Worm (Caenorhabditis elegans): ENCODE data around the gene nra-3.

ce11 chrX:9882572-9882971, 48.7 kb downstream of the nra-3 start:
- no peak for TF ChIP-seq unc-62 (GFP tag; optimal IDR thresholded peaks at IDR 0.05)
- TF ChIP-seq lsy-2 (tag; optimal IDR thresholded peaks at IDR 0.05), result no peak
- TF ChIP-seq nhr-237 (tag; optimal IDR thresholded peaks at IDR 0.05), result no peak
- no peak for TF ChIP-seq unc-39 (tag; optimal IDR thresholded peaks at IDR 0.05)
- TF ChIP-seq elt-1 (tag; optimal IDR thresholded peaks at IDR 0.05; ENCODE audit: borderline replicate concordance, insufficient read depth), result no peak
- no peak for TF ChIP-seq ceh-43 (GFP tag; optimal IDR thresholded peaks at IDR 0.05)
- no peak for TF ChIP-seq snpc-4 (tag; optimal IDR thresholded peaks at IDR 0.05)
- TF ChIP-seq pha-4 (tag; optimal IDR thresholded peaks at IDR 0.05), result no peak
- TF ChIP-seq ztf-11 (tag; optimal IDR thresholded peaks at IDR 0.05), result no peak
- no peak for TF ChIP-seq sptf-1 (tag; optimal IDR thresholded peaks at IDR 0.05)
- TF ChIP-seq drap-1 (GFP tag; optimal IDR thresholded peaks at IDR 0.05), result no peak
- no peak for TF ChIP-seq nhr-76 (tag; optimal IDR thresholded peaks at IDR 0.05)

Measured in whole organism, mixed stage, embryonic.